Fruit fly (Drosophila melanogaster) whole organism, embryonic: ENCODE measurements around the gene wdb.

ENCODE experiments used
- Ada2b ChIP-seq: fragments of 200-800 bp; sonication (Bioruptor generic); IDR thresholded peaks from 2 replicates; pipeline ENCODE4 v1.3.6; 2022; ENCODE audit warnings: missing biosample characterization, missing genetic modification characterization
- Atf6 ChIP-seq: fragments of 200-800 bp; sonication (Bioruptor generic); IDR thresholded peaks from 2 replicates; pipeline ENCODE4 v1.3.6; 2022; ENCODE audit warnings: missing biosample characterization, missing genetic modification characterization
- CG10321 ChIP-seq: fragments of 200-800 bp; sonication (Bioruptor generic); IDR thresholded peaks from 2 replicates; pipeline ENCODE4 v1.3.6; 2022; ENCODE audit warnings: missing biosample characterization, missing genetic modification characterization
- CG10462 ChIP-seq: fragments of 200-800 bp; sonication (Bioruptor generic); optimal IDR thresholded peaks from 2 replicates; lab custom pipeline; 2016; ENCODE audit warnings: missing biosample characterization, missing genetic modification characterization
- CG12155 ChIP-seq: fragments of 200-800 bp; sonication (Bioruptor generic); optimal IDR thresholded peaks from 3 replicates; lab custom pipeline; 2016; ENCODE audit warnings: missing biosample characterization, missing genetic modification characterization
- CG13296 ChIP-seq: fragments of 200-800 bp; sonication (Bioruptor generic); optimal IDR thresholded peaks from 3 replicates; lab custom pipeline; 2018; ENCODE audit warnings: missing biosample characterization, mild to moderate bottlenecking, missing genetic modification characterization
- CG14050 ChIP-seq: fragments of 200-800 bp; sonication (Bioruptor generic); IDR thresholded peaks from 3 replicates; pipeline ENCODE4 v1.3.6; 2022; ENCODE audit warnings: missing biosample characterization, missing genetic modification characterization
- CG15073 ChIP-seq: fragments of 200-800 bp; sonication (Bioruptor generic); optimal IDR thresholded peaks from 2 replicates; lab custom pipeline; 2016; ENCODE audit warnings: missing biosample characterization, missing genetic modification characterization
- CG3163 ChIP-seq: fragments of 200-800 bp; sonication (Bioruptor generic); optimal IDR thresholded peaks from 3 replicates; lab custom pipeline; 2016; ENCODE audit warnings: missing biosample characterization, missing genetic modification characterization
- CG4282 ChIP-seq: fragments of 200-800 bp; sonication (Bioruptor generic); optimal IDR thresholded peaks from 2 replicates; lab custom pipeline; 2016; ENCODE audit warnings: missing biosample characterization, missing genetic modification characterization
- CG4707 ChIP-seq: fragments of 200-800 bp; sonication (Bioruptor generic); optimal IDR thresholded peaks from 2 replicates; lab custom pipeline; 2018; ENCODE audit warnings: missing biosample characterization, mild to moderate bottlenecking, missing genetic modification characterization, moderate library complexity
- CG4730 ChIP-seq: fragments of 200-800 bp; sonication (Bioruptor generic); IDR thresholded peaks from 2 replicates; pipeline ENCODE4 v1.3.6; 2022; ENCODE audit warnings: missing biosample characterization, missing genetic modification characterization
- CG7357 ChIP-seq: fragments of 200-800 bp; sonication (Bioruptor generic); IDR thresholded peaks from 3 replicates; pipeline ENCODE4 v1.3.6; 2022; ENCODE audit warnings: missing biosample characterization, missing genetic modification characterization
- CG7987 ChIP-seq: fragments of 200-800 bp; sonication (Bioruptor generic); optimal IDR thresholded peaks from 2 replicates; lab custom pipeline; 2018; ENCODE audit warnings: missing biosample characterization, mild to moderate bottlenecking, missing genetic modification characterization, moderate library complexity
- CG8281 ChIP-seq: fragments of 200-800 bp; sonication (Bioruptor generic); optimal IDR thresholded peaks from 2 replicates; lab custom pipeline; 2018; ENCODE audit warnings: missing biosample characterization, mild to moderate bottlenecking, missing genetic modification characterization, moderate library complexity
- CG8478 ChIP-seq: fragments of >200 bp; optimal IDR thresholded peaks from 2 replicates; lab custom pipeline; 2018
- CG9727 ChIP-seq: fragments of 200-800 bp; sonication (Bioruptor generic); optimal IDR thresholded peaks from 3 replicates; lab custom pipeline; 2017; ENCODE audit warnings: missing biosample characterization, mild to moderate bottlenecking, missing genetic modification characterization
- CHES-1-like ChIP-seq: fragments of 200-800 bp; sonication (Bioruptor generic); optimal IDR thresholded peaks from 2 replicates; lab custom pipeline; 2016; ENCODE audit warnings: missing biosample characterization, missing genetic modification characterization
- CTCF ChIP-seq: fragments of 200-800 bp; sonication (Bioruptor generic); optimal IDR thresholded peaks from 2 replicates; lab custom pipeline; 2017; ENCODE audit warnings: missing biosample characterization, mild to moderate bottlenecking, missing genetic modification characterization, moderate library complexity
- D ChIP-seq, 2 experiments: fragments of 200-800 bp in 1 of 2; fragments of >200 bp in 1 of 2; sonication (Bioruptor generic) in 1 of 2; optimal IDR thresholded peaks; 2 replicates in 1 of 2; 3 replicates in 1 of 2; lab custom pipeline; 2017; ENCODE audit warnings: mild to moderate bottlenecking in 1 of 2, missing biosample characterization in 1 of 2, missing genetic modification characterization in 1 of 2, missing genetic modification reagents in 1 of 2
- Dek ChIP-seq: fragments of 200-800 bp; sonication (Bioruptor generic); optimal IDR thresholded peaks from 3 replicates; lab custom pipeline; 2019; ENCODE audit warnings: missing biosample characterization, mild to moderate bottlenecking, missing genetic modification characterization, moderate library complexity
- Dip3 ChIP-seq: fragments of 200-800 bp; sonication (Bioruptor generic); optimal IDR thresholded peaks from 3 replicates; lab custom pipeline; 2016; ENCODE audit warnings: missing biosample characterization, missing genetic modification characterization
- Elba2 ChIP-seq: fragments of 200-800 bp; sonication (Bioruptor generic); optimal IDR thresholded peaks from 3 replicates; lab custom pipeline; 2016; ENCODE audit warnings: missing biosample characterization, missing genetic modification characterization
- HLHmδ ChIP-seq: fragments of 200-800 bp; sonication (Bioruptor generic); optimal IDR thresholded peaks from 2 replicates; lab custom pipeline; 2018; ENCODE audit warnings: missing biosample characterization, mild to moderate bottlenecking, missing genetic modification characterization, moderate library complexity
- MTF-1 ChIP-seq: fragments of 200-800 bp; sonication (Bioruptor generic); optimal IDR thresholded peaks from 2 replicates; lab custom pipeline; 2018; ENCODE audit warnings: missing biosample characterization, mild to moderate bottlenecking, missing genetic modification characterization, borderline replicate concordance
- Opbp ChIP-seq: fragments of 200-800 bp; sonication (Bioruptor generic); IDR thresholded peaks from 3 replicates; pipeline ENCODE4 v1.3.6; 2022; ENCODE audit warnings: missing biosample characterization, missing genetic modification characterization; ENCODE audit not compliant: partially characterized antibody
- Ssrp ChIP-seq: fragments of 200-800 bp; sonication (Bioruptor generic); optimal IDR thresholded peaks from 2 replicates; lab custom pipeline; 2018; ENCODE audit warnings: missing biosample characterization, mild to moderate bottlenecking, missing genetic modification characterization, moderate library complexity
- Stat92E ChIP-seq, 3 experiments: fragments of >200 bp in 2 of 3; fragments of 200-800 bp in 1 of 3; sonication (Bioruptor generic) in 1 of 3; optimal IDR thresholded peaks; 2 replicates each; lab custom pipeline; 2017 to 2019; ENCODE audit warnings: missing biosample characterization in 3 of 3, missing genetic modification characterization in 3 of 3, mild to moderate bottlenecking in 1 of 3, moderate library complexity in 1 of 3
- Trl ChIP-seq, 3 experiments: fragments of >200 bp in 2 of 3; fragments of 200-800 bp in 1 of 3; sonication (Bioruptor generic) in 1 of 3; optimal IDR thresholded peaks; 2 replicates in 1 of 3; 3 replicates in 2 of 3; lab custom pipeline; 2016 to 2017; ENCODE audit warnings: missing biosample characterization in 1 of 3, missing genetic modification characterization in 1 of 3
- YL-1 ChIP-seq: fragments of 200-800 bp; sonication (Bioruptor generic); optimal IDR thresholded peaks from 3 replicates; lab custom pipeline; 2017; ENCODE audit warnings: missing biosample characterization, mild to moderate bottlenecking, missing genetic modification characterization
- ac ChIP-seq: fragments of 200-800 bp; sonication (Bioruptor generic); optimal IDR thresholded peaks from 3 replicates; lab custom pipeline; 2017; ENCODE audit warnings: missing biosample characterization, mild to moderate bottlenecking, missing genetic modification characterization
- ara ChIP-seq: fragments of 200-800 bp; sonication (Bioruptor generic); IDR thresholded peaks from 2 replicates; pipeline ENCODE4 v1.3.6; 2022; ENCODE audit warnings: missing biosample characterization, missing genetic modification characterization
- ase ChIP-seq: fragments of 200-800 bp; sonication (Bioruptor generic); IDR thresholded peaks from 3 replicates; pipeline ENCODE4 v1.3.6; 2022; ENCODE audit warnings: missing biosample characterization, missing genetic modification characterization
- bbx ChIP-seq: fragments of 200-800 bp; sonication (Bioruptor generic); IDR thresholded peaks from 2 replicates; pipeline ENCODE4 v1.3.6; 2022; ENCODE audit warnings: missing biosample characterization, missing genetic modification characterization; ENCODE audit not compliant: partially characterized antibody
- chn ChIP-seq: fragments of 200-800 bp; sonication (Bioruptor generic); optimal IDR thresholded peaks from 2 replicates; lab custom pipeline; 2016; ENCODE audit warnings: missing biosample characterization, missing genetic modification characterization
- gcm2 ChIP-seq: fragments of 200-800 bp; sonication (Bioruptor generic); optimal IDR thresholded peaks from 2 replicates; lab custom pipeline; 2016; ENCODE audit warnings: missing biosample characterization, missing genetic modification characterization
- gt ChIP-seq: fragments of 200-800 bp; sonication (Bioruptor generic); IDR thresholded peaks from 2 replicates; pipeline ENCODE4 v1.3.6; 2022; ENCODE audit warnings: missing biosample characterization, missing genetic modification characterization
- her ChIP-seq: fragments of 200-800 bp; sonication (Bioruptor generic); optimal IDR thresholded peaks from 2 replicates; lab custom pipeline; 2016; ENCODE audit warnings: missing biosample characterization, missing genetic modification characterization
- ind ChIP-seq: fragments of 200-800 bp; sonication (Bioruptor generic); optimal IDR thresholded peaks from 3 replicates; lab custom pipeline; 2016; ENCODE audit warnings: missing biosample characterization, missing genetic modification characterization
- jumu ChIP-seq: fragments of 200-800 bp; sonication (Bioruptor generic); optimal IDR thresholded peaks from 3 replicates; lab custom pipeline; 2016; ENCODE audit warnings: missing biosample characterization, missing genetic modification characterization
- knrl ChIP-seq: fragments of 200-800 bp; sonication (Bioruptor generic); IDR thresholded peaks from 3 replicates; pipeline ENCODE4 v1.3.6; 2022; ENCODE audit warnings: missing biosample characterization, missing genetic modification characterization; ENCODE audit not compliant: partially characterized antibody
- lola ChIP-seq, 3 experiments: fragments of >200 bp in 2 of 3; fragments of 200-800 bp in 1 of 3; sonication (Bioruptor generic) in 1 of 3; optimal IDR thresholded peaks; 2 replicates each; lab custom pipeline; 2017 to 2019; ENCODE audit warnings: missing biosample characterization in 3 of 3, missing genetic modification characterization in 3 of 3, mild to moderate bottlenecking in 1 of 3, moderate library complexity in 1 of 3
- pan ChIP-seq, 4 experiments: fragments of >200 bp in 3 of 4; fragments of 200-800 bp in 1 of 4; sonication (Bioruptor generic) in 1 of 4; optimal IDR thresholded peaks in 3 of 4; IDR thresholded peaks in 1 of 4; 2 replicates each; pipeline versions ENCODE4 v1.3.6 to Lab custom; 2017 to 2022; ENCODE audit warnings: missing biosample characterization in 2 of 4, missing genetic modification characterization in 2 of 4, mixed read lengths in 1 of 4
- pnt ChIP-seq: fragments of 200-800 bp; sonication (Bioruptor generic); optimal IDR thresholded peaks from 3 replicates; lab custom pipeline; 2016; ENCODE audit warnings: missing biosample characterization, missing genetic modification characterization
- slbo ChIP-seq: fragments of 200-800 bp; sonication (Bioruptor generic); IDR thresholded peaks from 2 replicates; pipeline ENCODE4 v1.3.6; 2022; ENCODE audit warnings: missing biosample characterization, missing genetic modification characterization
- trem ChIP-seq: fragments of 200-800 bp; optimal IDR thresholded peaks from 3 replicates; lab custom pipeline; 2019; ENCODE audit warnings: missing biosample characterization, mild to moderate bottlenecking, missing genetic modification characterization, moderate library complexity
- yki ChIP-seq: fragments of >200 bp; optimal IDR thresholded peaks from 3 replicates; lab custom pipeline; 2018

Gene wdb

DNA sequence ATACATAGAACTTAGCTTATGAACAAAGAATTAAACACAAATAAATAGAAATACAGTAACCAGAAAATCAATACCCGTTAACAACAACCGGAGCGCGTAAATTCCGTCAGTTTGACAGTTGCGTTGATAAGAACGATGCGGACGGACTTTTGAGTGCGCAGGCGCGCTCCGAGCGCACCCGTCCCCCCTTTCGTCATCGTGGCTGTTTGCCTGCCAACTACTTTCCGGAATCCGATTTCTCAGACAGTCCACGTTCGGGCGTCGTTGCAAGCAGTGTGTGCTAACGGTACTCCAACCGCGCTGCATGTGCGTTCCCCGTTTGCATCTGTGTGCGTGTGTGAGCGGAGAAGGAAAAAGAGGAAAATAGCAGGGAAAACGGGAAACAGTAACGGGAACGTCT, 26.0 kb upstream of the wdb start (continued):
- no peak for TF ChIP-seq D (optimal IDR thresholded peaks at IDR 0.05; lab: Kevin White, UChicago)
- TF ChIP-seq D (GFP tag; optimal IDR thresholded peaks at IDR 0.05; lab: Kevin White, UChicago) = no peak
- no peak for TF ChIP-seq CG15073 (GFP tag; lab: Kevin White, UChicago)
- no peak for TF ChIP-seq CG12155 (GFP tag; lab: Kevin White, UChicago)
- no peak for TF ChIP-seq ase (GFP tag; lab: Robert Waterston, UW)
- no peak for TF ChIP-seq CG10462 (GFP tag; lab: Kevin White, UChicago)
- TF ChIP-seq CG10321 (GFP tag; lab: Robert Waterston, UW) = no peak
- no peak for TF ChIP-seq Dek (tag; lab: Kevin White, UChicago)
- no peak for TF ChIP-seq ara (GFP tag; lab: Robert Waterston, UW)
- TF ChIP-seq HLHmδ (GFP tag; lab: Kevin White, UChicago) = peak; percentile 25

dm6 chr3R:27607218-27607929, 25.3 kb upstream of the wdb start, which contains the start of the genes dsd and Tusp:
Gene dsd, minus strand, starts transcription at chr3R:27607396.
Gene Tusp, plus strand, starts transcription at chr3R:27607879.
- TF ChIP-seq trem (tag; lab: Kevin White, UChicago) (peak; percentile 37), Stat92E (GFP tag; optimal IDR thresholded peaks at IDR 0.05; lab: Kevin White, UChicago) (no peak), CG7357 (peak; percentile 46; the same call in 2 of the 3 replicates), Ssrp (tag; lab: Kevin White, UChicago) (peak; percentile 61), Dip3 (GFP tag; lab: Kevin White, UChicago) (peak; percentile 72), CG3163 (GFP tag; lab: Kevin White, UChicago) (peak; percentile 31), bbx (GFP tag; lab: Robert Waterston, UW) (peak; percentile 11; the same call in 1 of the 2 replicates), pan (optimal IDR thresholded peaks at IDR 0.05; lab: Kevin White, UChicago) (no peak), pan (GFP tag; optimal IDR thresholded peaks at IDR 0.05 in 1 of 2, IDR thresholded peaks at IDR 0.05 in 1 of 2) (peak in 1 of 2 experiments; percentile 72), ac (no peak), gcm2 (GFP tag; lab: Kevin White, UChicago) (peak; percentile 75), her (GFP tag; lab: Kevin White, UChicago) (peak; percentile 56), CG8281 (tag; lab: Kevin White, UChicago) (peak; percentile 50), CG4282 (GFP tag; lab: Kevin White, UChicago) (peak; percentile 57), CTCF (GFP tag; lab: Kevin White, UChicago) (no peak), ara (GFP tag; lab: Robert Waterston, UW) (peak; percentile 52; the same call in 1 of the 2 replicates), lola (GFP tag; optimal IDR thresholded peaks at IDR 0.05; lab: Kevin White, UChicago) (peak in 1 of 3 experiments; percentile 63), CG4730 (GFP tag; lab: Robert Waterston, UW) (peak; percentile 55), chn (GFP tag; lab: Kevin White, UChicago) (peak; percentile 85), ind (GFP tag; lab: Kevin White, UChicago) (peak; percentile 87), jumu (GFP tag; lab: Kevin White, UChicago) (peak; percentile 59), Ada2b (GFP tag; lab: Robert Waterston, UW) (peak; percentile 48; the same call in 1 of the 2 replicates), CG13296 (GFP tag; lab: Kevin White, UChicago) (peak; percentile 57), CG8478 (no peak), slbo (peak; percentile 93), gt (peak; percentile 31; the same call in 1 of the 2 replicates), CG7987 (GFP tag; lab: Kevin White, UChicago) (peak; percentile 73), MTF-1 (GFP tag; lab: Kevin White, UChicago) (peak; percentile 36), pnt (GFP tag; lab: Kevin White, UChicago) (peak; percentile 69), CG4707 (GFP tag; lab: Kevin White, UChicago) (peak; percentile 6), CG14050 (GFP tag; lab: Robert Waterston, UW) (peak; percentile 53; the same call in 1 of the 3 replicates), YL-1 (GFP tag; lab: Kevin White, UChicago) (peak; percentile 64), CHES-1-like (GFP tag; lab: Kevin White, UChicago) (peak; percentile 45), Trl (optimal IDR thresholded peaks at IDR 0.05; lab: Kevin White, UChicago) (no peak), Trl (GFP tag; optimal IDR thresholded peaks at IDR 0.05; lab: Kevin White, UChicago) (peak; percentile 81), yki (no peak), Elba2 (GFP tag; lab: Kevin White, UChicago) (no peak), knrl (GFP tag; lab: Robert Waterston, UW) (peak; percentile 64), Atf6 (GFP tag; lab: Robert Waterston, UW) (peak; percentile 68), Opbp (GFP tag; lab: Robert Waterston, UW) (peak; percentile 57), CG9727 (peak; percentile 71)
